Worm (Caenorhabditis elegans) whole organism, L1 larva: Measurements from ENCODE around the gene C09B8.8.

Source experiments
- C04F5.9 ChIP-seq: sonication (generic microtip); optimal IDR thresholded peaks from 2 replicates; lab custom pipeline; 2016; ENCODE audit warnings: missing genetic modification characterization, missing compliant biosample characterization
- C34B4.2 ChIP-seq: sonication (generic microtip); optimal IDR thresholded peaks from 2 replicates; lab custom pipeline; 2017; ENCODE audit warnings: mild to moderate bottlenecking, missing genetic modification characterization, missing compliant biosample characterization
- Y116A8C.19 ChIP-seq: sonication (generic microtip); optimal IDR thresholded peaks from 2 replicates; lab custom pipeline; 2016; ENCODE audit warnings: missing compliant biosample characterization, missing genetic modification characterization, borderline replicate concordance
- aha-1 ChIP-seq: fragments of 150-350 bp; optimal IDR thresholded peaks from 2 replicates; lab custom pipeline; 2014; ENCODE audit warnings: missing biosample characterization, missing genetic modification characterization
- aly-2 ChIP-seq: fragments of 150-350 bp; optimal IDR thresholded peaks from 2 replicates; lab custom pipeline; 2014; ENCODE audit warnings: missing biosample characterization, missing genetic modification characterization
- ceh-90 ChIP-seq: sonication (generic microtip); optimal IDR thresholded peaks from 2 replicates; lab custom pipeline; 2016; ENCODE audit warnings: missing genetic modification characterization, missing compliant biosample characterization
- efl-1 ChIP-seq, 4 experiments: fragments of 150-350 bp; optimal IDR thresholded peaks in 3 of 4; peaks in 1 of 4; 1 replicate in 1 of 4; 2 replicates in 3 of 4; lab custom pipeline; 2014; ENCODE audit warnings: missing biosample characterization in 2 of 4, missing genetic modification characterization in 2 of 4, missing genetic modification reagents in 2 of 4
- efl-3 ChIP-seq: fragments of 200-800 bp; sonication (Bioruptor generic); optimal IDR thresholded peaks from 2 replicates; lab custom pipeline; 2018; ENCODE audit warnings: mild to moderate bottlenecking, missing genetic modification characterization, missing compliant biosample characterization
- elt-2 ChIP-seq: sonication (generic microtip); optimal IDR thresholded peaks from 2 replicates; lab custom pipeline; 2016; ENCODE audit warnings: missing genetic modification characterization, mild to moderate bottlenecking, inconsistent platforms, missing compliant biosample characterization, missing genetic modification reagents
- elt-3 ChIP-seq, 6 experiments: fragments of 150-350 bp in 1 of 6; sonication (generic microtip); optimal IDR thresholded peaks; 2 replicates each; lab custom pipeline; 2017 to 2018; ENCODE audit warnings: missing biosample characterization in 6 of 6, missing genetic modification characterization in 6 of 6, inconsistent platforms in 1 of 6
- ets-5 ChIP-seq: fragments of 200-800 bp; sonication (Bioruptor generic); IDR thresholded peaks from 2 replicates; pipeline ENCODE4 v1.3.6; 2022; ENCODE audit warnings: missing genetic modification characterization, missing compliant biosample characterization
- fkh-10 ChIP-seq: sonication (generic microtip); optimal IDR thresholded peaks from 2 replicates; lab custom pipeline; 2017; ENCODE audit warnings: missing biosample characterization, missing genetic modification reagents, missing genetic modification characterization
- hlh-17 ChIP-seq: fragments of 200-800 bp; sonication (Bioruptor generic); optimal IDR thresholded peaks from 2 replicates; lab custom pipeline; 2018; ENCODE audit warnings: missing genetic modification characterization, mild to moderate bottlenecking, missing compliant biosample characterization, moderate library complexity, borderline replicate concordance
- hpl-2 ChIP-seq: fragments of 150-350 bp; optimal IDR thresholded peaks from 2 replicates; lab custom pipeline; 2014; ENCODE audit warnings: missing biosample characterization, missing genetic modification reagents, missing genetic modification characterization
- irx-1 ChIP-seq: sonication (generic microtip); optimal IDR thresholded peaks from 2 replicates; lab custom pipeline; 2016; ENCODE audit warnings: missing genetic modification characterization, missing compliant biosample characterization
- isw-1 ChIP-seq: fragments of 200-800 bp; sonication (Bioruptor generic); IDR thresholded peaks from 2 replicates; pipeline ENCODE4 v1.3.6; 2022; ENCODE audit warnings: missing genetic modification characterization, missing compliant biosample characterization
- lin-14 ChIP-seq: fragments of 200-800 bp; sonication (Bioruptor generic); optimal IDR thresholded peaks from 2 replicates; lab custom pipeline; 2018; ENCODE audit warnings: mild to moderate bottlenecking, missing genetic modification characterization, moderate library complexity, missing compliant biosample characterization
- lin-35 ChIP-seq, 2 experiments: fragments of 150-350 bp; optimal IDR thresholded peaks; 2 replicates each; lab custom pipeline; 2014; ENCODE audit warnings: missing biosample characterization in 2 of 2, missing genetic modification characterization in 2 of 2, missing genetic modification reagents in 2 of 2
- lin-39 ChIP-seq: fragments of 150-350 bp; optimal IDR thresholded peaks from 2 replicates; lab custom pipeline; 2014; ENCODE audit warnings: missing biosample characterization, missing genetic modification reagents, missing genetic modification characterization
- mab-9 ChIP-seq: fragments of 200-800 bp; sonication (Bioruptor generic); IDR thresholded peaks from 2 replicates; pipeline ENCODE4 v1.3.6; 2022; ENCODE audit warnings: missing genetic modification reagents, missing genetic modification characterization, missing compliant biosample characterization
- mdl-1 ChIP-seq, 2 experiments: fragments of 150-350 bp; optimal IDR thresholded peaks; 2 replicates each; lab custom pipeline; 2014 to 2017; ENCODE audit warnings: missing biosample characterization in 2 of 2, missing genetic modification characterization in 2 of 2, inconsistent platforms in 1 of 2
- nhr-11 ChIP-seq: fragments of 150-350 bp; optimal IDR thresholded peaks from 2 replicates; lab custom pipeline; 2014; ENCODE audit warnings: missing biosample characterization, missing genetic modification characterization
- nhr-47 ChIP-seq: sonication (generic microtip); optimal IDR thresholded peaks from 2 replicates; lab custom pipeline; 2016; ENCODE audit warnings: mild to moderate bottlenecking, missing genetic modification characterization, moderate library complexity, missing compliant biosample characterization
- nhr-77 ChIP-seq: fragments of 150-350 bp; optimal IDR thresholded peaks from 2 replicates; lab custom pipeline; 2014; ENCODE audit warnings: missing biosample characterization, missing genetic modification characterization
- pqm-1 ChIP-seq: sonication (generic microtip); optimal IDR thresholded peaks from 3 replicates; lab custom pipeline; 2017; ENCODE audit warnings: missing biosample characterization, missing genetic modification characterization
- rnt-1 ChIP-seq: sonication (generic microtip); optimal IDR thresholded peaks from 2 replicates; lab custom pipeline; 2016; ENCODE audit warnings: mild to moderate bottlenecking, missing genetic modification characterization, moderate library complexity, missing compliant biosample characterization
- snu-23 ChIP-seq: sonication (generic microtip); optimal IDR thresholded peaks from 2 replicates; lab custom pipeline; 2016; ENCODE audit warnings: missing genetic modification characterization, missing compliant biosample characterization
- sox-4 ChIP-seq: sonication (generic microtip); optimal IDR thresholded peaks from 2 replicates; lab custom pipeline; 2016; ENCODE audit warnings: missing genetic modification characterization, missing compliant biosample characterization
- tbx-2 ChIP-seq: sonication (generic microtip); optimal IDR thresholded peaks from 2 replicates; lab custom pipeline; 2016; ENCODE audit warnings: missing genetic modification characterization, missing compliant biosample characterization
- unc-130 ChIP-seq: fragments of 150-350 bp; optimal IDR thresholded peaks from 2 replicates; lab custom pipeline; 2017; ENCODE audit warnings: missing biosample characterization, missing genetic modification characterization, inconsistent platforms
- unc-62 ChIP-seq: fragments of 150-350 bp; optimal IDR thresholded peaks from 2 replicates; lab custom pipeline; 2014; ENCODE audit warnings: missing biosample characterization, missing genetic modification reagents, missing genetic modification characterization
- unc-86 ChIP-seq: sonication (generic microtip); optimal IDR thresholded peaks from 2 replicates; lab custom pipeline; 2016; ENCODE audit warnings: missing genetic modification characterization, missing compliant biosample characterization
- zip-4 ChIP-seq: fragments of 200-800 bp; sonication (Bioruptor generic); optimal IDR thresholded peaks from 2 replicates; lab custom pipeline; 2018; ENCODE audit warnings: mild to moderate bottlenecking, missing genetic modification characterization, moderate library complexity, missing compliant biosample characterization
- ztf-4 ChIP-seq: fragments of 150-350 bp; optimal IDR thresholded peaks from 2 replicates; lab custom pipeline; 2014; ENCODE audit warnings: missing biosample characterization, missing genetic modification characterization

Gene C09B8.8

DNA sequence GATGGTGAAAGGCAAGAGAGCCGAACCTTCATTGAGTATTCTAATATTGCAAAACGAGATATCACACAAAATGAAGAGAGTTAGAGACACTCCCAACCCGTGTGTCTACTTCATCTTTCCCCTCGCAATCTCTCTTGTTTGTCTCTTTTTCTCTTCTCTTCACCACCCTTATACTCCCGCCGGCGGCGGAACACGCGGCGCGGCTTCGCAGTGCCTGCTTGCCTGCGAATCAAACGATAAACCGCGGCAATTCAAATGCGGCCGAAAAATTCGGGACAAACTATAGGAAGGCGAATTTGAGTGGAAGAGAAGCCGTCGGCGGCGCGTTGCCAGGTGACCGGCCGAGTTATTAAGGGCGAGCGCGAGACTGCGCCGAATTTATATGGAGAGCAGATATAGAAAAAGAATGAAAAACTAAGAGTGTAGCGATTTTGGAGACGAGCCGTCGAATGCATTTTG is 30.7 kb upstream of the C09B8.8 start, which contains the start of gene klp-13 (continued):
- TF ChIP-seq nhr-11 (tag; lab: Kevin White, UChicago) (peak; percentile 53), ztf-4 (tag; lab: Kevin White, UChicago) (peak; percentile 43), aha-1 (tag; lab: Kevin White, UChicago) (peak; percentile 19), unc-130 (tag; lab: Kevin White, UChicago) (peak; percentile 64), lin-35 (GFP tag; optimal IDR thresholded peaks at IDR 0.05; lab: Kevin White, UChicago) (peak; percentile 92 to 97), efl-3 (GFP tag; lab: Kevin White, UChicago) (no peak)

DNA sequence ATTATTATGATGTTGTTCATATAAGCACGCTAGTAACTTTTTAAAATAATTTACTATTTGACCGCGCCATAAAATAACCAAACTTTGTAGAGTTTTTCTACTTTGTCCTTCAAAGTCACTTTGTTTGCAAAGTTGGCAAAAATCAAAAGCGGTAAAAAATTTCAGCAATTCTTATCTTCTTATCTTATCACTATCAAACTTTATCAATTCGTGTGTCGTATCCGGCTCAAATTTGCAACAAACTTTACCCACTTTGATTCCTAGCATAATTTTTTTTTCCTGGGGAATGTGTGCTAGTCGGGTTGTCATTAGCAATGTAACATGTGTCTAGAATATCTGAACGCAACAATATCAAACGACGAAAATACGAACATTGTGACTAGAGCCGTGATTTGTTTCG is 29.6 kb upstream of the C09B8.8 start:
- TF ChIP-seq elt-2 (tag; lab: Kevin White, UChicago) = peak; percentile 72
- TF ChIP-seq efl-1 (optimal IDR thresholded peaks at IDR 0.05; lab: Kevin White, UChicago) = no peak
- TF ChIP-seq efl-1 (GFP tag; optimal IDR thresholded peaks at IDR 0.05 in 1 of 2; lab: Kevin White, UChicago) = peak in 1 of 2 experiments; percentile 17
- no peak for TF ChIP-seq pqm-1
- TF ChIP-seq, all 84 proteins: peak for 2

DNA sequence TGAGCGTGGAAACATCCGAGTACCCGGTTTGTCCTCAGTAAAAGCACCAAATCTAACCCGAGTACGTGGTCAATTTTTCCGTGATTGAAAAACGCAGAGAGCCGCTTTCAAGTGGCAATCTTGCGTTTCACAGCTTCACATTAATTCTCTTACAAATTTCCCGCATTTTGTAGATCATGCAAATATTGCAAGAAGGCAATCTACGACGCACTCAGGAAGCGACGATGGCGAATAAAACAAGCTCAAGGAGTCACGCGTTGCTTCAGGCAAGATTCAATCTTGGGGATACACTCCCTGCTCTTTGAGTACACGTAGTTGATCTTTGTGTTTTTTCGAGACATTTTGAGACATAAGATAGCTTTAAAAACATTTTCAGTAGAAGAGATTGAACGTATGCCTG is 27.4 kb upstream of the C09B8.8 start:
- TF ChIP-seq C04F5.9 (no peak), elt-3 (tag; optimal IDR thresholded peaks at IDR 0.05; lab: Kevin White, UChicago) (no peak), hpl-2 (GFP tag; lab: Kevin White, UChicago) (no peak), unc-62 (GFP tag; lab: Kevin White, UChicago) (no peak), pqm-1 (no peak), rnt-1 (tag; lab: Kevin White, UChicago) (no peak), sox-4 (tag; lab: Kevin White, UChicago) (no peak), lin-14 (GFP tag; lab: Kevin White, UChicago) (peak; percentile 53), zip-4 (GFP tag; lab: Kevin White, UChicago) (no peak), irx-1 (tag; lab: Kevin White, UChicago) (no peak), nhr-47 (tag; lab: Kevin White, UChicago) (no peak), fkh-10 (GFP tag; lab: Kevin White, UChicago) (peak; percentile 4)

DNA sequence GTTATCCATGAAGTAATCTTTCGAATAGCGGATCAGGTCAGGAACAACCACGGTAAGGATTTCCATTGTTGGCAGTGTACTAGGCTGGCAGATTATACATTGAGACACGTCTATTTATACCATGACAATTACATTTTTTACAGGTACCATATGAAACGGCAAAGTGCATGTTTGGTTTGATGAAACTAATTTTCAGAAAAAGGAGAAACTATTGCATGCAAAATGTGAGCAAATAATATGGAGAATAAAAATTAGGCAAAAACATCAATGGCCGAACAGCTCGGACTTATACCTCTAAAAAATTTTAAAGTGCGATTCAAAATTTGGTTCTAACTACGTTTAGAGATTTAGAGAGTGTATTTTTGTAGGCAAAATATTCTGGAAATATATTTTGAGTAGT is 22.5 kb upstream of the C09B8.8 start, which contains the start of gene F22F4.5:
TSS of gene F22F4.5 (minus strand) at position 101 of the 400 bp plus-strand sequence.
- TF ChIP-seq aly-2 (no peak), efl-1 (optimal IDR thresholded peaks at IDR 0.05; lab: Kevin White, UChicago) (no peak), efl-1 (GFP tag; optimal IDR thresholded peaks at IDR 0.05 in 1 of 2; lab: Kevin White, UChicago) (peak in 1 of 2 experiments; percentile 33)
- TF ChIP-seq, all 84 proteins: peak for 1

DNA sequence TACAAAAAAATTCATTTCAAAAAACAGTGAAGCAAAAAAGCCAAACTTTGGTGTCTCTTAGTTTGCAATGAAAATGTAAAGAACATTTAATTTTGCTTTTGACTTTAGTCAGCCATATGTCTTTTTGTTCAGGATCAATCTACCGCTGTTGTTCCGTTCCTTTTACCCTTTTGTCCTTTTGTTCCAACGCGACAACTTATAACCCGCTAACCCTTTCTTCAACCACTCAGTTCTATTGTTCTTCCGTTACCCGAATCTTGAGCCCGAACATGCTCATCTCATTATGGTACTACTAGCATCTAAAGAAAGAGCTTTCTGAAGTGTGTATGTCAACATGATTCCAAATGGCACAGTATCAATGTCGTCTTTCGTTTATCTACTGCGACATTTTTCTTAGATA is 21.3 kb upstream of the C09B8.8 start:
- TF ChIP-seq unc-86 (tag; lab: Kevin White, UChicago) (no peak), ceh-90 (no peak), irx-1 (tag; lab: Kevin White, UChicago) (no peak), lin-39 (tag; lab: Kevin White, UChicago) (no peak), hlh-17 (GFP tag; lab: Kevin White, UChicago) (no peak), mdl-1 (tag; optimal IDR thresholded peaks at IDR 0.05; lab: Kevin White, UChicago) (no peak), isw-1 (GFP tag; lab: Robert Waterston, UW) (no peak), nhr-77 (tag; lab: Kevin White, UChicago) (no peak), tbx-2 (no peak), C34B4.2 (no peak), Y116A8C.19 (no peak), ets-5 (GFP tag; lab: Robert Waterston, UW) (no peak), snu-23 (no peak), mab-9 (GFP tag; lab: Robert Waterston, UW) (no peak), zip-4 (GFP tag; lab: Kevin White, UChicago) (no peak)
